Fruit fly (Drosophila melanogaster): ENCODE measurements around the gene CG42752.

CG42752 gene

dm6 chr2L:18702721-18703488, 37.0 kb downstream of the CG42752 start, which contains the start of the genes CG10376 and CG10343 (continued):
- TF ChIP-seq CG17612 (GFP tag; IDR thresholded peaks at IDR 0.05) (0 out of 2 replicates have a peak, but pooled peaks have one; percentile 38), Doc2 (GFP tag; IDR thresholded peaks at IDR 0.05) (peak; percentile 36; the same call in 1 of the 2 replicates), Dip3 (GFP tag; optimal IDR thresholded peaks at IDR 0.05) (peak; percentile 65), CG17568 (GFP tag; optimal IDR thresholded peaks at IDR 0.05) (peak; percentile 32), CG31441 (GFP tag; IDR thresholded peaks at IDR 0.05) (peak; percentile 94), repo (GFP tag; optimal IDR thresholded peaks at IDR 0.05) (no peak), sug (tag; optimal IDR thresholded peaks at IDR 0.05) (peak; percentile 95), wdn (GFP tag; IDR thresholded peaks at IDR 0.05) (peak; percentile 76), CG4854 (GFP tag; optimal IDR thresholded peaks at IDR 0.05) (peak; percentile 25), p53 (GFP tag; optimal IDR thresholded peaks at IDR 0.05) (peak; percentile 34), Mes4 (GFP tag; optimal IDR thresholded peaks at IDR 0.05) (peak; percentile 3), fru (optimal IDR thresholded peaks at IDR 0.05) (no peak), Atf6 (GFP tag; IDR thresholded peaks at IDR 0.05) (peak; percentile 80), CG10209 (GFP tag; optimal IDR thresholded peaks at IDR 0.05) (peak; percentile 91), Ravus (GFP tag; IDR thresholded peaks at IDR 0.05) (peak; percentile 57), MBD-R2 (GFP tag; IDR thresholded peaks at IDR 0.05) (peak; percentile 79), amos (GFP tag; IDR thresholded peaks at IDR 0.05; ENCODE audit: partially characterized antibody) (no peak), Mad (GFP tag; optimal IDR thresholded peaks at IDR 0.05) (peak; percentile 72), CG7372 (GFP tag; IDR thresholded peaks at IDR 0.05) (peak; percentile 84), CG7357 (GFP tag; IDR thresholded peaks at IDR 0.05) (peak; percentile 99), Side (GFP tag; optimal IDR thresholded peaks at IDR 0.05) (no peak), CG8478 (optimal IDR thresholded peaks at IDR 0.05) (peak; percentile 3), gsb (GFP tag; IDR thresholded peaks at IDR 0.05) (peak; percentile 44; the same call in 1 of the 2 replicates), nerfin-2 (GFP tag; IDR thresholded peaks at IDR 0.05; ENCODE audit: partially characterized antibody) (no peak), Blimp-1 (GFP tag; optimal IDR thresholded peaks at IDR 0.05) (peak; percentile 81), gt (GFP tag; IDR thresholded peaks at IDR 0.05) (peak; percentile 57; the same call in 1 of the 2 replicates), row (GFP tag; IDR thresholded peaks at IDR 0.05) (peak; percentile 97), sens (GFP tag) (peak; percentile 92), Bgb (GFP tag; IDR thresholded peaks at IDR 0.05; ENCODE audit: partially characterized antibody) (peak; percentile 55; the same call in 1 of the 2 replicates), CG30431 (GFP tag; optimal IDR thresholded peaks at IDR 0.05) (peak; percentile 82), Bteb2 (GFP tag; optimal IDR thresholded peaks at IDR 0.05) (no peak), sna (GFP tag; IDR thresholded peaks at IDR 0.05; ENCODE audit: partially characterized antibody) (0 out of 2 replicates have a peak, but pooled peaks have one; percentile 32), otp (GFP tag; IDR thresholded peaks at IDR 0.05) (0 out of 3 replicates have a peak, but pooled peaks have one; percentile 25), CG15696 (tag; optimal IDR thresholded peaks at IDR 0.05) (peak; percentile 95), kni (GFP tag; optimal IDR thresholded peaks at IDR 0.05) (no peak), tll (GFP tag; optimal IDR thresholded peaks at IDR 0.05) (peak in 1 of 2 experiments; percentile 58), CG9437 (GFP tag; optimal IDR thresholded peaks at IDR 0.05) (peak; percentile 81), Gug (GFP tag; IDR thresholded peaks at IDR 0.05) (peak; percentile 86), CG13624 (GFP tag; optimal IDR thresholded peaks at IDR 0.05) (peak; percentile 38), CG7786 (GFP tag; optimal IDR thresholded peaks at IDR 0.05) (peak; percentile 29), CG12155 (GFP tag; optimal IDR thresholded peaks at IDR 0.05) (peak; percentile 83), CG10654 (GFP tag; optimal IDR thresholded peaks at IDR 0.05) (peak; percentile 84), ara (GFP tag; IDR thresholded peaks at IDR 0.05) (no peak), ap (GFP tag; IDR thresholded peaks at IDR 0.05) (peak; percentile 64), CG2875 (GFP tag; optimal IDR thresholded peaks at IDR 0.05) (peak; percentile 52), CkIIα-i1 (GFP tag; IDR thresholded peaks at IDR 0.05) (no peak), gcm (GFP tag; optimal IDR thresholded peaks at IDR 0.05) (peak; percentile 80), CG34376 (GFP tag; optimal IDR thresholded peaks at IDR 0.05) (peak; percentile 53), CG6813 (GFP tag; optimal IDR thresholded peaks at IDR 0.05) (peak; percentile 11), nau (GFP tag; optimal IDR thresholded peaks at IDR 0.05) (no peak)

All from whole organism, embryonic.